Fruit fly (Drosophila melanogaster): ENCODE results near the gene CG43843.
A peak's percentile ranks its signal among the peaks of the same experiment; 100 is the strongest.

The CG43843 gene

dm6 chrX:18504948-18505597 lies 44.9 kb upstream of the CG43843 start, which contains the start of gene Wnt5 (continued):
- TF ChIP-seq row (GFP tag; IDR thresholded peaks at IDR 0.05) = no peak
- TF ChIP-seq CG33213 (GFP tag; optimal IDR thresholded peaks at IDR 0.05) = no peak
- TF ChIP-seq CG17328 (GFP tag; IDR thresholded peaks at IDR 0.05) = 0 out of 2 replicates have a peak, but pooled peaks have one; percentile 6
- TF ChIP-seq mld (GFP tag; IDR thresholded peaks at IDR 0.05; ENCODE audit: partially characterized antibody) = no peak
- TF ChIP-seq Lhr (GFP tag; optimal IDR thresholded peaks at IDR 0.05) = no peak
- TF ChIP-seq hkb (optimal IDR thresholded peaks at IDR 0.05) = no peak
- TF ChIP-seq hkb (GFP tag; IDR thresholded peaks at IDR 0.05) = peak; percentile 28; the same call in 1 of the 2 replicates
- peak; percentile 23; the same call in 1 of the 3 replicates for TF ChIP-seq HLH4C (GFP tag; IDR thresholded peaks at IDR 0.05; ENCODE audit: partially characterized antibody)
- peak; percentile 4 for TF ChIP-seq Nf-YB (GFP tag; optimal IDR thresholded peaks at IDR 0.05)
- peak; percentile 53; the same call in 1 of the 2 replicates for TF ChIP-seq tna (GFP tag; IDR thresholded peaks at IDR 0.05; ENCODE audit: partially characterized antibody)
- TF ChIP-seq Hr39 (optimal IDR thresholded peaks at IDR 0.05) = no peak
- TF ChIP-seq CG17385 (GFP tag; optimal IDR thresholded peaks at IDR 0.05) = peak; percentile 38
- TF ChIP-seq bcd (GFP tag; optimal IDR thresholded peaks at IDR 0.05) = no peak
- TF ChIP-seq bab2 (GFP tag; optimal IDR thresholded peaks at IDR 0.05) = no peak
- TF ChIP-seq CG32767 (GFP tag; IDR thresholded peaks at IDR 0.05) = peak; percentile 67; the same call in 1 of the 2 replicates
- TF ChIP-seq GATAe (GFP tag; conservative IDR thresholded peaks at IDR 0.05) = no peak
- no peak for TF ChIP-seq Dad (GFP tag; optimal IDR thresholded peaks at IDR 0.05)
- TF ChIP-seq CG10543 (GFP tag; optimal IDR thresholded peaks at IDR 0.05) = peak; percentile 24
- TF ChIP-seq Spps (tag; optimal IDR thresholded peaks at IDR 0.05) = no peak
- no peak for TF ChIP-seq odd (GFP tag; optimal IDR thresholded peaks at IDR 0.05)
- no peak for TF ChIP-seq Hey (tag; optimal IDR thresholded peaks at IDR 0.05)
- no peak for TF ChIP-seq cwo (GFP tag; optimal IDR thresholded peaks at IDR 0.05)
- no peak for TF ChIP-seq CG18011 (GFP tag; optimal IDR thresholded peaks at IDR 0.05)
- no peak for TF ChIP-seq fd102C (GFP tag; optimal IDR thresholded peaks at IDR 0.05)
- TF ChIP-seq ind (GFP tag; optimal IDR thresholded peaks at IDR 0.05) = no peak
- no peak for TF ChIP-seq CG12236 (GFP tag; optimal IDR thresholded peaks at IDR 0.05)
- no peak for TF ChIP-seq tx (GFP tag; optimal IDR thresholded peaks at IDR 0.05)
- TF ChIP-seq Dll (GFP tag; IDR thresholded peaks at IDR 0.05; ENCODE audit: partially characterized antibody) = no peak
- TF ChIP-seq CG7928 (GFP tag; optimal IDR thresholded peaks at IDR 0.05) = no peak
- TF ChIP-seq grau (tag; optimal IDR thresholded peaks at IDR 0.05) = peak; percentile 24
- TF ChIP-seq bsh (GFP tag; optimal IDR thresholded peaks at IDR 0.05) = no peak
- no peak for TF ChIP-seq zf30C (GFP tag; optimal IDR thresholded peaks at IDR 0.05)
- TF ChIP-seq CG11696 (GFP tag; IDR thresholded peaks at IDR 0.05) = no peak
- no peak for TF ChIP-seq Ada2b (GFP tag; IDR thresholded peaks at IDR 0.05)
- TF ChIP-seq sisA (GFP tag; IDR thresholded peaks at IDR 0.05) = no peak
- no peak for TF ChIP-seq lola (GFP tag; optimal IDR thresholded peaks at IDR 0.05)
- no peak for TF ChIP-seq Asciz (GFP tag; optimal IDR thresholded peaks at IDR 0.05)
- TF ChIP-seq rib (GFP tag; IDR thresholded peaks at IDR 0.05) = no peak
- no peak for TF ChIP-seq CG18476 (GFP tag; optimal IDR thresholded peaks at IDR 0.05)
- no peak for TF ChIP-seq fd64A (GFP tag; optimal IDR thresholded peaks at IDR 0.05)
- peak; percentile 26; the same call in 1 of the 3 replicates for TF ChIP-seq CG34422 (GFP tag; IDR thresholded peaks at IDR 0.05)
- no peak for TF ChIP-seq Hsf (GFP tag; optimal IDR thresholded peaks at IDR 0.05)
- TF ChIP-seq ara (GFP tag; IDR thresholded peaks at IDR 0.05) = no peak
- TF ChIP-seq run (tag; optimal IDR thresholded peaks at IDR 0.05) = peak; percentile 52
- TF ChIP-seq Dp (GFP tag; optimal IDR thresholded peaks at IDR 0.05) = no peak
- TF ChIP-seq CG4617 (GFP tag; optimal IDR thresholded peaks at IDR 0.05; ENCODE audit: borderline replicate concordance) = no peak
- TF ChIP-seq dmrt99B (tag; optimal IDR thresholded peaks at IDR 0.05) = no peak
- TF ChIP-seq Camta (GFP tag; optimal IDR thresholded peaks at IDR 0.05) = no peak
- TF ChIP-seq TFAM (GFP tag; optimal IDR thresholded peaks at IDR 0.05) = no peak
- TF ChIP-seq otp (GFP tag; IDR thresholded peaks at IDR 0.05) = no peak
